Worm (Caenorhabditis elegans) whole organism, young adult: Measurements from ENCODE around the gene F40G12.9.

Experiments used
- B0336.3 ChIP-seq: fragments of 200-800 bp; sonication (Bioruptor generic); IDR thresholded peaks from 2 replicates; pipeline ENCODE4 v1.3.6; 2022; ENCODE audit warnings: missing genetic modification characterization, missing compliant biosample characterization
- D2030.7 ChIP-seq: fragments of 200-800 bp; sonication (Bioruptor generic); IDR thresholded peaks from 2 replicates; pipeline ENCODE4 v1.3.6; 2022; ENCODE audit warnings: missing genetic modification reagents, missing genetic modification characterization, missing compliant biosample characterization
- F33H1.4 ChIP-seq: fragments of 200-800 bp; sonication (Bioruptor generic); IDR thresholded peaks from 2 replicates; pipeline ENCODE4 v1.3.6; 2022; ENCODE audit warnings: missing genetic modification reagents, missing genetic modification characterization, missing compliant biosample characterization
- F39B2.1 ChIP-seq: fragments of 200-800 bp; sonication (Bioruptor generic); IDR thresholded peaks from 2 replicates; pipeline ENCODE4 v1.3.6; 2022; ENCODE audit warnings: missing genetic modification reagents, missing genetic modification characterization, missing compliant biosample characterization
- F49E8.2 ChIP-seq: sonication (generic microtip); optimal IDR thresholded peaks from 3 replicates; lab custom pipeline; 2017; ENCODE audit warnings: missing genetic modification characterization, mild to moderate bottlenecking, missing compliant biosample characterization, antibody characterized with exemption, moderate library complexity; ENCODE audit not compliant: insufficient read depth
- F55B11.4 ChIP-seq: sonication (generic microtip); optimal IDR thresholded peaks from 2 replicates; lab custom pipeline; 2016; ENCODE audit warnings: missing compliant biosample characterization, missing genetic modification characterization, borderline replicate concordance; ENCODE audit not compliant: insufficient read depth
- F57A8.1 ChIP-seq: fragments of 200-800 bp; sonication (Bioruptor generic); optimal IDR thresholded peaks from 2 replicates; lab custom pipeline; 2018; ENCODE audit warnings: mild to moderate bottlenecking, missing genetic modification characterization, moderate library complexity, missing compliant biosample characterization
- Y56A3A.18 ChIP-seq: fragments of 200-800 bp; sonication (Bioruptor generic); IDR thresholded peaks from 2 replicates; pipeline ENCODE4 v1.3.6; 2022; ENCODE audit warnings: missing genetic modification reagents, missing genetic modification characterization, missing compliant biosample characterization
- Y79H2A.3 ChIP-seq: fragments of 200-800 bp; sonication (Bioruptor generic); conservative IDR thresholded peaks from 2 replicates; pipeline ENCODE4 v1.3.6; 2022; ENCODE audit warnings: missing genetic modification reagents, missing genetic modification characterization, missing compliant biosample characterization
- Y95B8A.8 ChIP-seq: fragments of 200-800 bp; sonication (Bioruptor generic); IDR thresholded peaks from 2 replicates; pipeline ENCODE4 v1.3.6; 2022; ENCODE audit warnings: missing genetic modification reagents, missing genetic modification characterization, missing compliant biosample characterization
- ZK185.1 ChIP-seq: sonication (generic microtip); optimal IDR thresholded peaks from 2 replicates; lab custom pipeline; 2016; ENCODE audit warnings: mild to moderate bottlenecking, missing genetic modification characterization, missing compliant biosample characterization; ENCODE audit not compliant: poor library complexity, severe bottlenecking
- attf-3 ChIP-seq: fragments of 200-800 bp; sonication (Bioruptor generic); conservative IDR thresholded peaks from 2 replicates; pipeline ENCODE4 v1.3.6; 2022; ENCODE audit warnings: missing genetic modification reagents, missing genetic modification characterization, missing compliant biosample characterization
- bed-2 ChIP-seq: fragments of 200-800 bp; sonication (Bioruptor generic); IDR thresholded peaks from 2 replicates; pipeline ENCODE4 v1.3.6; 2022; ENCODE audit warnings: missing genetic modification reagents, missing genetic modification characterization, missing compliant biosample characterization
- ccch-3 ChIP-seq: fragments of 200-800 bp; sonication (Bioruptor generic); optimal IDR thresholded peaks from 2 replicates; lab custom pipeline; 2018; ENCODE audit warnings: mild to moderate bottlenecking, missing genetic modification characterization, missing compliant biosample characterization
- ceh-58 ChIP-seq: fragments of 200-800 bp; sonication (Bioruptor generic); IDR thresholded peaks from 2 replicates; pipeline ENCODE4 v1.3.6; 2022; ENCODE audit warnings: missing genetic modification characterization, missing compliant biosample characterization
- chd-7 ChIP-seq: sonication (generic microtip); optimal IDR thresholded peaks from 2 replicates; lab custom pipeline; 2016; ENCODE audit warnings: mild to moderate bottlenecking, missing genetic modification characterization, moderate library complexity, missing compliant biosample characterization
- ets-4 ChIP-seq: fragments of 200-800 bp; sonication (Bioruptor generic); optimal IDR thresholded peaks from 2 replicates; lab custom pipeline; 2018; ENCODE audit warnings: mild to moderate bottlenecking, missing genetic modification characterization, missing compliant biosample characterization
- hrde-1 ChIP-seq: sonication (generic microtip); optimal IDR thresholded peaks from 2 replicates; lab custom pipeline; 2016; ENCODE audit warnings: missing genetic modification characterization, mild to moderate bottlenecking, missing compliant biosample characterization, moderate library complexity, missing genotype, missing genetic modification reagents, borderline replicate concordance
- hsf-1 ChIP-seq: fragments of 200-800 bp; sonication (Bioruptor generic); IDR thresholded peaks from 2 replicates; pipeline ENCODE4 v1.3.6; 2022; ENCODE audit warnings: missing genetic modification reagents, missing genetic modification characterization, missing compliant biosample characterization
- lin-26 ChIP-seq: fragments of 200-800 bp; sonication (Bioruptor generic); IDR thresholded peaks from 2 replicates; pipeline ENCODE4 v1.3.6; 2022; ENCODE audit warnings: missing genetic modification reagents, missing genetic modification characterization, missing compliant biosample characterization
- lin-35 ChIP-seq, 3 experiments: fragments of 150-350 bp in 2 of 3; sonication (generic microtip) in 1 of 3; optimal IDR thresholded peaks; 2 replicates each; lab custom pipeline; 2014 to 2018; ENCODE audit warnings: missing biosample characterization in 3 of 3, missing genetic modification characterization in 3 of 3, missing genetic modification reagents in 3 of 3
- mel-28 ChIP-seq: sonication (generic microtip); optimal IDR thresholded peaks from 2 replicates; lab custom pipeline; 2016; ENCODE audit warnings: borderline replicate concordance, mild to moderate bottlenecking, missing genetic modification characterization, missing compliant biosample characterization
- mxl-1 ChIP-seq: sonication (generic microtip); optimal IDR thresholded peaks from 2 replicates; lab custom pipeline; 2016; ENCODE audit warnings: missing genetic modification characterization, missing compliant biosample characterization
- nfyb-1 ChIP-seq: fragments of 200-800 bp; sonication (Bioruptor generic); IDR thresholded peaks from 2 replicates; pipeline ENCODE4 v1.3.6; 2022; ENCODE audit warnings: missing genetic modification reagents, missing genetic modification characterization, missing compliant biosample characterization
- nhr-120 ChIP-seq: fragments of 200-800 bp; sonication (Bioruptor generic); IDR thresholded peaks from 2 replicates; pipeline ENCODE4 v1.3.6; 2022; ENCODE audit warnings: missing genetic modification characterization, missing compliant biosample characterization
- nhr-27 ChIP-seq: fragments of 200-800 bp; sonication (Bioruptor generic); optimal IDR thresholded peaks from 2 replicates; lab custom pipeline; 2018; ENCODE audit warnings: mild to moderate bottlenecking, missing genetic modification characterization, moderate library complexity, missing compliant biosample characterization
- nhr-90 ChIP-seq: sonication (generic microtip); optimal IDR thresholded peaks from 2 replicates; lab custom pipeline; 2016; ENCODE audit warnings: missing genotype, mild to moderate bottlenecking, missing genetic modification characterization, missing compliant biosample characterization
- pbrm-1 ChIP-seq: fragments of 200-800 bp; sonication (Bioruptor generic); IDR thresholded peaks from 2 replicates; pipeline ENCODE4 v1.3.6; 2022; ENCODE audit warnings: missing genetic modification reagents, missing genetic modification characterization, missing compliant biosample characterization
- repo-1 ChIP-seq: sonication (generic microtip); optimal IDR thresholded peaks from 2 replicates; lab custom pipeline; 2017; ENCODE audit warnings: mild to moderate bottlenecking, missing genetic modification characterization, missing compliant biosample characterization
- snpc-1.3 ChIP-seq: sonication (generic microtip); optimal IDR thresholded peaks from 2 replicates; lab custom pipeline; 2017; ENCODE audit warnings: missing genetic modification characterization, mild to moderate bottlenecking, missing compliant biosample characterization, antibody characterized with exemption, moderate library complexity, missing genotype, missing genetic modification reagents; ENCODE audit not compliant: insufficient read depth
- snpc-3.4 ChIP-seq: sonication (generic microtip); optimal IDR thresholded peaks from 2 replicates; lab custom pipeline; 2017; ENCODE audit warnings: missing genetic modification characterization, mild to moderate bottlenecking, missing compliant biosample characterization, antibody characterized with exemption, moderate library complexity, missing genotype, missing genetic modification reagents
- snpc-4 ChIP-seq, 5 experiments: fragments of 150-350 bp in 1 of 5; sonication (generic microtip) in 4 of 5; optimal IDR thresholded peaks; 2 replicates each; lab custom pipeline; 2014 to 2018; ENCODE audit warnings: missing genetic modification characterization in 5 of 5, missing biosample characterization in 3 of 5, antibody characterized with exemption in 2 of 5, mild to moderate bottlenecking in 2 of 5, missing compliant biosample characterization in 2 of 5, missing genotype in 2 of 5, moderate library complexity in 2 of 5, missing genetic modification reagents in 1 of 5
- unc-62 ChIP-seq: fragments of 150-350 bp; optimal IDR thresholded peaks from 2 replicates; lab custom pipeline; 2014; ENCODE audit warnings: missing biosample characterization, missing genetic modification reagents, missing genetic modification characterization
- xnd-1 ChIP-seq: sonication (generic microtip); optimal IDR thresholded peaks from 2 replicates; lab custom pipeline; 2016; ENCODE audit warnings: missing genotype, missing genetic modification reagents, missing genetic modification characterization, missing compliant biosample characterization
- ztf-18 ChIP-seq: sonication (generic microtip); optimal IDR thresholded peaks from 2 replicates; lab custom pipeline; 2016; ENCODE audit warnings: missing genotype, mild to moderate bottlenecking, missing genetic modification characterization, missing compliant biosample characterization

F40G12.9 gene

ce11 chrV:14267326-14267942 is 15.0 kb upstream of the F40G12.9 start (continued):
- TF ChIP-seq B0336.3 (GFP tag; lab: Robert Waterston, UW) = no peak
- TF ChIP-seq hsf-1 (GFP tag; lab: Robert Waterston, UW) = peak; percentile 59; the same call in 1 of the 2 replicates
- TF ChIP-seq F33H1.4 (GFP tag; lab: Robert Waterston, UW) = peak; percentile 38; the same call in 1 of the 2 replicates
- TF ChIP-seq nfyb-1 (GFP tag; lab: Robert Waterston, UW) = no peak
- TF ChIP-seq lin-26 (GFP tag; lab: Robert Waterston, UW) = 0 out of 2 replicates have a peak, but pooled peaks have one; percentile 38
- no peak for TF ChIP-seq F57A8.1
- TF ChIP-seq ets-4 (GFP tag; lab: Kevin White, UChicago) = no peak
- no peak for TF ChIP-seq attf-3 (GFP tag; lab: Robert Waterston, UW)
- peak; percentile 30 for TF ChIP-seq hrde-1 (tag; lab: Kevin White, UChicago)
- TF ChIP-seq nhr-27 (tag; lab: Kevin White, UChicago) = no peak
- no peak for TF ChIP-seq F39B2.1
- TF ChIP-seq snpc-3.4 (tag; lab: Kevin White, UChicago) = peak; percentile 79
- TF ChIP-seq xnd-1 = peak; percentile 11
- peak; percentile 92 for TF ChIP-seq snpc-4 (GFP tag; optimal IDR thresholded peaks at IDR 0.05; lab: Kevin White, UChicago)
- TF ChIP-seq snpc-4 (tag; optimal IDR thresholded peaks at IDR 0.05; lab: Kevin White, UChicago) = peak; percentile 82 to 96 (median 93)
- TF ChIP-seq bed-2 (GFP tag; lab: Robert Waterston, UW) = no peak
- TF ChIP-seq pbrm-1 (GFP tag; lab: Robert Waterston, UW) = peak; percentile 29; the same call in 1 of the 2 replicates
- TF ChIP-seq lin-35 (GFP tag; optimal IDR thresholded peaks at IDR 0.05; lab: Kevin White, UChicago) = no peak
- TF ChIP-seq F55B11.4 = no peak
- no peak for TF ChIP-seq Y79H2A.3 (GFP tag; lab: Robert Waterston, UW)
- TF ChIP-seq, all 124 proteins: peak for 25

DNA sequence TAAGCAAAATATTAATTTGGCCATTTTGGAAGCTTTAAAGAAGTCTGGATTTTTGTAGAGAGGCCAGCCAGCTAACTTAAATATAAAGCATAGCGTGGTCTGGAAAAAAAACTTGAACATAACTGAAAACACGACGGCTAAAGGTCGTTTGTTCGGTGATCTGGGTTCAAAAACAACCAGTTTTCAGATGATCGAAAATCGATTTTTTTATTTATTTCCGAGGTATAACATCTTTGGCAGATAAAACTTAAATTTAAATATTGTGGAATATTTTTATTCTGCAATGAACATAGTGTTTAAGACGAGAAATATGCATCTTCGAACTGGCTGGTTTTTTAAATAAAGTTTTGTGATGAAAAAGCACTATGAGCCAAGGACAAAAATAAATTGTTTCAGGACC is 13.8 kb upstream of the F40G12.9 start, which contains the start of gene F40G12.4:
Gene F40G12.4, minus strand, starts transcription at position 101 of the 400 bp plus-strand sequence.
- no peak for TF ChIP-seq ztf-18 (tag; lab: Kevin White, UChicago)
- no peak for TF ChIP-seq hrde-1 (tag; lab: Kevin White, UChicago)
- TF ChIP-seq nhr-120 = no peak
- TF ChIP-seq F49E8.2 (tag; lab: Kevin White, UChicago) = no peak
- TF ChIP-seq D2030.7 (GFP tag; lab: Robert Waterston, UW) = no peak
- no peak for TF ChIP-seq snpc-1.3 (tag; lab: Kevin White, UChicago)
- TF ChIP-seq ZK185.1 (tag; lab: Kevin White, UChicago) = no peak
- TF ChIP-seq Y56A3A.18 (GFP tag; lab: Robert Waterston, UW) = no peak
- no peak for TF ChIP-seq ccch-3
- no peak for TF ChIP-seq mxl-1 (tag; lab: Kevin White, UChicago)
- TF ChIP-seq repo-1 (tag; lab: Kevin White, UChicago) = no peak
- TF ChIP-seq ceh-58 (GFP tag; lab: Robert Waterston, UW) = no peak
- TF ChIP-seq chd-7 (tag; lab: Kevin White, UChicago) = no peak
- TF ChIP-seq F33H1.4 (GFP tag; lab: Robert Waterston, UW) = no peak
- no peak for TF ChIP-seq unc-62 (GFP tag; lab: Kevin White, UChicago)
- no peak for TF ChIP-seq mel-28 (tag; lab: Kevin White, UChicago)
- TF ChIP-seq ets-4 (GFP tag; lab: Kevin White, UChicago) = no peak
- TF ChIP-seq nhr-90 (tag; lab: Kevin White, UChicago) = no peak
- TF ChIP-seq Y95B8A.8 = no peak
- TF ChIP-seq B0336.3 (GFP tag; lab: Robert Waterston, UW) = no peak
- TF ChIP-seq, all 124 proteins: peak for 0
